Fruit fly (Drosophila melanogaster) whole organism, embryonic: ENCODE measurements around the gene CG4291.

Experiments used
- Ada2b ChIP-seq: fragments of 200-800 bp; sonication (Bioruptor generic); IDR thresholded peaks from 2 replicates; pipeline ENCODE4 v1.3.6; 2022; ENCODE audit warnings: missing biosample characterization, missing genetic modification characterization
- CG10462 ChIP-seq: fragments of 200-800 bp; sonication (Bioruptor generic); optimal IDR thresholded peaks from 2 replicates; lab custom pipeline; 2016; ENCODE audit warnings: missing biosample characterization, missing genetic modification characterization
- CG12071 ChIP-seq: fragments of 200-800 bp; sonication (Bioruptor generic); optimal IDR thresholded peaks from 3 replicates; lab custom pipeline; 2018; ENCODE audit warnings: missing biosample characterization, mild to moderate bottlenecking, missing genetic modification characterization
- CG14710 ChIP-seq: fragments of 200-800 bp; sonication (Bioruptor generic); optimal IDR thresholded peaks from 3 replicates; lab custom pipeline; 2019; ENCODE audit warnings: missing biosample characterization, mild to moderate bottlenecking, missing genetic modification characterization, moderate library complexity
- CG16815 ChIP-seq: fragments of 200-800 bp; sonication (Bioruptor generic); optimal IDR thresholded peaks from 3 replicates; lab custom pipeline; 2017; ENCODE audit warnings: missing biosample characterization, mild to moderate bottlenecking, missing genetic modification characterization
- CG17359 ChIP-seq: fragments of 200-800 bp; sonication (Bioruptor generic); optimal IDR thresholded peaks from 3 replicates; lab custom pipeline; 2018; ENCODE audit warnings: missing biosample characterization, mild to moderate bottlenecking, missing genetic modification characterization, moderate library complexity
- CG17361 ChIP-seq: fragments of 200-800 bp; sonication (Bioruptor generic); IDR thresholded peaks from 3 replicates; pipeline ENCODE4 v1.3.6; 2022; ENCODE audit warnings: missing biosample characterization, missing genetic modification characterization
- CG17829 ChIP-seq: fragments of 200-800 bp; optimal IDR thresholded peaks from 2 replicates; lab custom pipeline; 2019; ENCODE audit warnings: missing biosample characterization, mild to moderate bottlenecking, missing genetic modification characterization, moderate library complexity
- CG2116 ChIP-seq: fragments of 200-800 bp; sonication (Bioruptor generic); optimal IDR thresholded peaks from 3 replicates; lab custom pipeline; 2018; ENCODE audit warnings: missing biosample characterization, mild to moderate bottlenecking, missing genetic modification characterization
- CG2678 ChIP-seq: fragments of 200-800 bp; sonication (Bioruptor generic); optimal IDR thresholded peaks from 3 replicates; lab custom pipeline; 2019; ENCODE audit warnings: missing biosample characterization, mild to moderate bottlenecking, missing genetic modification characterization, moderate library complexity
- CG43689 ChIP-seq: fragments of 200-800 bp; sonication (Bioruptor generic); IDR thresholded peaks from 2 replicates; pipeline ENCODE4 v1.3.6; 2022; ENCODE audit warnings: missing biosample characterization, missing genetic modification characterization
- CG4854 ChIP-seq: fragments of 200-800 bp; sonication (Bioruptor generic); optimal IDR thresholded peaks from 2 replicates; lab custom pipeline; 2016; ENCODE audit warnings: missing biosample characterization, missing genetic modification characterization, inconsistent platforms
- CG6654 ChIP-seq: fragments of 200-800 bp; sonication (Bioruptor generic); optimal IDR thresholded peaks from 2 replicates; lab custom pipeline; 2017; ENCODE audit warnings: missing biosample characterization, mild to moderate bottlenecking, missing genetic modification characterization
- CG6813 ChIP-seq: fragments of 200-800 bp; sonication (Bioruptor generic); optimal IDR thresholded peaks from 2 replicates; lab custom pipeline; 2017; ENCODE audit warnings: missing biosample characterization, missing genetic modification characterization, mild to moderate bottlenecking, moderate library complexity, missing genetic modification reagents
- CG8388 ChIP-seq: fragments of 200-800 bp; sonication (Bioruptor generic); optimal IDR thresholded peaks from 2 replicates; lab custom pipeline; 2019; ENCODE audit warnings: missing biosample characterization, mild to moderate bottlenecking, missing genetic modification characterization, moderate library complexity
- CTCF ChIP-seq: fragments of 200-800 bp; sonication (Bioruptor generic); optimal IDR thresholded peaks from 2 replicates; lab custom pipeline; 2017; ENCODE audit warnings: missing biosample characterization, mild to moderate bottlenecking, missing genetic modification characterization, moderate library complexity
- CoRest ChIP-seq: fragments of 200-800 bp; sonication (Bioruptor generic); optimal IDR thresholded peaks from 3 replicates; lab custom pipeline; 2018; ENCODE audit warnings: missing biosample characterization, mild to moderate bottlenecking, missing genetic modification characterization, moderate library complexity
- Dref ChIP-seq: fragments of 200-800 bp; sonication (Bioruptor generic); IDR thresholded peaks from 2 replicates; pipeline ENCODE4 v1.3.6; 2022; ENCODE audit warnings: missing biosample characterization, missing genetic modification characterization
- Eip74EF ChIP-seq, 2 experiments: fragments of 200-800 bp in 1 of 2; fragments of >200 bp in 1 of 2; sonication (Bioruptor generic) in 1 of 2; optimal IDR thresholded peaks; 2 replicates each; lab custom pipeline; 2017 to 2019; ENCODE audit warnings: missing biosample characterization in 2 of 2, missing genetic modification characterization in 2 of 2, mild to moderate bottlenecking in 1 of 2, moderate library complexity in 1 of 2
- Fer1 ChIP-seq: fragments of 200-800 bp; sonication (Bioruptor generic); optimal IDR thresholded peaks from 2 replicates; lab custom pipeline; 2017; ENCODE audit warnings: missing biosample characterization, mild to moderate bottlenecking, missing genetic modification characterization
- HLH4C ChIP-seq: fragments of 200-800 bp; sonication (Bioruptor generic); IDR thresholded peaks from 3 replicates; pipeline ENCODE4 v1.3.6; 2022; ENCODE audit warnings: missing biosample characterization, missing genetic modification characterization; ENCODE audit not compliant: partially characterized antibody
- HmgZ ChIP-seq: fragments of 200-800 bp; sonication (Bioruptor generic); optimal IDR thresholded peaks from 2 replicates; lab custom pipeline; 2018; ENCODE audit warnings: missing biosample characterization, mild to moderate bottlenecking, missing genetic modification characterization
- Hr78 ChIP-seq, 2 experiments: fragments of 200-800 bp in 1 of 2; fragments of >200 bp in 1 of 2; sonication (Bioruptor generic) in 1 of 2; optimal IDR thresholded peaks; 2 replicates each; lab custom pipeline; 2017 to 2019; ENCODE audit warnings: missing biosample characterization in 2 of 2, missing genetic modification characterization in 2 of 2, mild to moderate bottlenecking in 1 of 2, moderate library complexity in 1 of 2
- Kr ChIP-seq: fragments of 200-800 bp; sonication (Bioruptor generic); optimal IDR thresholded peaks from 2 replicates; lab custom pipeline; 2017; ENCODE audit warnings: missing biosample characterization, mild to moderate bottlenecking, missing genetic modification characterization
- Med ChIP-seq: fragments of 200-800 bp; sonication (Bioruptor generic); peaks from one replicate; lab custom pipeline; 2016; ENCODE audit warnings: missing biosample characterization, missing genetic modification characterization, mild to moderate bottlenecking, inconsistent platforms, moderate library complexity
- Meics ChIP-seq: fragments of 200-800 bp; sonication (Bioruptor generic); optimal IDR thresholded peaks from 2 replicates; lab custom pipeline; 2017; ENCODE audit warnings: missing biosample characterization, mild to moderate bottlenecking, missing genetic modification characterization
- Nf-YA ChIP-seq: fragments of 200-800 bp; sonication (Bioruptor generic); IDR thresholded peaks from 2 replicates; pipeline ENCODE4 v1.3.6; 2022; ENCODE audit warnings: missing biosample characterization, missing genetic modification characterization
- Pdp1 ChIP-seq, 2 experiments: fragments of 200-800 bp; sonication (Bioruptor generic); optimal IDR thresholded peaks; 3 replicates each; lab custom pipeline; 2016; ENCODE audit warnings: missing biosample characterization in 2 of 2, missing genetic modification characterization in 2 of 2, mild to moderate bottlenecking in 1 of 2, moderate library complexity in 1 of 2
- YL-1 ChIP-seq: fragments of 200-800 bp; sonication (Bioruptor generic); optimal IDR thresholded peaks from 3 replicates; lab custom pipeline; 2017; ENCODE audit warnings: missing biosample characterization, mild to moderate bottlenecking, missing genetic modification characterization
- al ChIP-seq: fragments of 200-800 bp; sonication (Bioruptor generic); IDR thresholded peaks from 2 replicates; pipeline ENCODE4 v1.3.6; 2022; ENCODE audit warnings: missing biosample characterization, missing genetic modification characterization
- bowl ChIP-seq: fragments of 200-800 bp; sonication (Bioruptor generic); IDR thresholded peaks from 2 replicates; pipeline ENCODE4 v1.3.6; 2022; ENCODE audit warnings: missing biosample characterization, missing genetic modification characterization
- bsh ChIP-seq, 2 experiments: fragments of 200-800 bp; sonication (Bioruptor generic); optimal IDR thresholded peaks; 2 replicates each; lab custom pipeline; 2017 to 2018; ENCODE audit warnings: mild to moderate bottlenecking in 2 of 2, missing biosample characterization in 2 of 2, missing genetic modification characterization in 2 of 2, moderate library complexity in 1 of 2
- cas ChIP-seq: fragments of 200-800 bp; sonication (Bioruptor generic); IDR thresholded peaks from 2 replicates; pipeline ENCODE4 v1.3.6; 2022; ENCODE audit warnings: missing biosample characterization, missing genetic modification characterization
- caup ChIP-seq: fragments of 200-800 bp; sonication (Bioruptor generic); optimal IDR thresholded peaks from 3 replicates; lab custom pipeline; 2017; ENCODE audit warnings: missing biosample characterization, mild to moderate bottlenecking, missing genetic modification characterization, moderate library complexity; ENCODE audit not compliant: severe bottlenecking
- corto ChIP-seq: fragments of 200-800 bp; sonication (Bioruptor generic); optimal IDR thresholded peaks from 2 replicates; lab custom pipeline; 2016; ENCODE audit warnings: missing biosample characterization, mild to moderate bottlenecking, missing genetic modification characterization, moderate library complexity
- crol ChIP-seq: fragments of 200-800 bp; sonication (Bioruptor generic); IDR thresholded peaks from 2 replicates; pipeline ENCODE4 v1.3.6; 2022; ENCODE audit warnings: missing biosample characterization, missing genetic modification characterization
- dmrt11E ChIP-seq: fragments of 200-800 bp; sonication (Bioruptor generic); optimal IDR thresholded peaks from 3 replicates; lab custom pipeline; 2018; ENCODE audit warnings: missing biosample characterization, mild to moderate bottlenecking, missing genetic modification characterization, moderate library complexity
- dmrt99B ChIP-seq: fragments of 200-800 bp; sonication (Bioruptor generic); optimal IDR thresholded peaks from 2 replicates; lab custom pipeline; 2018; ENCODE audit warnings: missing biosample characterization, mild to moderate bottlenecking, missing genetic modification characterization, moderate library complexity
- jing ChIP-seq: fragments of 200-800 bp; sonication (Bioruptor generic); optimal IDR thresholded peaks from 2 replicates; lab custom pipeline; 2018; ENCODE audit warnings: missing biosample characterization, mild to moderate bottlenecking, missing genetic modification characterization
- kni ChIP-seq: fragments of 200-800 bp; sonication (Bioruptor generic); optimal IDR thresholded peaks from 3 replicates; lab custom pipeline; 2017; ENCODE audit warnings: mild to moderate bottlenecking, missing biosample characterization, missing genetic modification reagents, missing genetic modification characterization
- lbe ChIP-seq: fragments of 200-800 bp; sonication (Bioruptor generic); optimal IDR thresholded peaks from 2 replicates; lab custom pipeline; 2016; ENCODE audit warnings: missing biosample characterization, mild to moderate bottlenecking, missing genetic modification characterization
- nom ChIP-seq: fragments of 200-800 bp; sonication (Bioruptor generic); optimal IDR thresholded peaks from 2 replicates; lab custom pipeline; 2017; ENCODE audit warnings: missing biosample characterization, missing genetic modification characterization, mild to moderate bottlenecking, moderate library complexity, missing genetic modification reagents
- prd ChIP-seq, 3 experiments: fragments of >200 bp in 2 of 3; fragments of 200-800 bp in 1 of 3; sonication (Bioruptor generic) in 1 of 3; optimal IDR thresholded peaks in 2 of 3; IDR thresholded peaks in 1 of 3; 2 replicates in 2 of 3; 3 replicates in 1 of 3; pipeline versions ENCODE4 v1.3.6 to Lab custom; 2017 to 2022; ENCODE audit warnings: missing biosample characterization in 1 of 3, missing genetic modification characterization in 1 of 3
- sens ChIP-seq: fragments of 200-800 bp; sonication (Bioruptor generic); peaks from one replicate; lab custom pipeline; 2016; ENCODE audit warnings: missing biosample characterization, missing genetic modification characterization
- tup ChIP-seq: fragments of 200-800 bp; sonication (Bioruptor generic); optimal IDR thresholded peaks from 2 replicates; lab custom pipeline; 2016; ENCODE audit warnings: missing biosample characterization, mild to moderate bottlenecking, missing genetic modification characterization, moderate library complexity
- zf30C ChIP-seq: fragments of 200-800 bp; sonication (Bioruptor generic); optimal IDR thresholded peaks from 3 replicates; lab custom pipeline; 2018; ENCODE audit warnings: missing biosample characterization, mild to moderate bottlenecking, missing genetic modification characterization

CG4291 gene

dm6 chr2L:847988-848622, 4.4 kb downstream of the CG4291 start:
- TF ChIP-seq CG2116 (no peak), crol (peak; percentile 40; the same call in 1 of the 2 replicates), nom (GFP tag; lab: Kevin White, UChicago) (peak; percentile 65), lbe (GFP tag; lab: Kevin White, UChicago) (peak; percentile 38), zf30C (GFP tag; lab: Kevin White, UChicago) (peak; percentile 27), HmgZ (tag; lab: Kevin White, UChicago) (no peak), corto (peak; percentile 45), CTCF (GFP tag; lab: Kevin White, UChicago) (no peak), YL-1 (GFP tag; lab: Kevin White, UChicago) (no peak), jing (GFP tag; lab: Kevin White, UChicago) (no peak), bsh (GFP tag; optimal IDR thresholded peaks at IDR 0.05; lab: Kevin White, UChicago) (peak in 1 of 2 experiments; percentile 32), Med (GFP tag; lab: Kevin White, UChicago) (peak; percentile 43), CG17361 (GFP tag; lab: Robert Waterston, UW) (no peak), dmrt11E (no peak), sens (GFP tag; lab: Kevin White, UChicago) (peak; percentile 22), Kr (GFP tag; lab: Kevin White, UChicago) (no peak), kni (GFP tag; lab: Kevin White, UChicago) (peak; percentile 67)

- no peak for TF ChIP-seq HLH4C (GFP tag; lab: Robert Waterston, UW)
- TF ChIP-seq dmrt99B (tag; lab: Kevin White, UChicago), result peak; percentile 59
- no peak for TF ChIP-seq cas
- TF ChIP-seq al (GFP tag; lab: Robert Waterston, UW), result no peak
- TF ChIP-seq Eip74EF (GFP tag; optimal IDR thresholded peaks at IDR 0.05; lab: Kevin White, UChicago), result peak in 1 of 2 experiments; percentile 25
- TF ChIP-seq Pdp1 (GFP tag; optimal IDR thresholded peaks at IDR 0.05; lab: Kevin White, UChicago), result peak in 1 of 2 experiments; percentile 15
- TF ChIP-seq CG4854, result no peak
- TF ChIP-seq CG6654 (GFP tag; lab: Kevin White, UChicago), result peak; percentile 1
- peak in 1 of 2 experiments; percentile 75 for TF ChIP-seq Hr78 (GFP tag; optimal IDR thresholded peaks at IDR 0.05; lab: Kevin White, UChicago)
- no peak for TF ChIP-seq caup (GFP tag; lab: Kevin White, UChicago)
- peak; percentile 13 for TF ChIP-seq CoRest
- TF ChIP-seq Nf-YA, result 0 out of 2 replicates have a peak, but pooled peaks have one; percentile 12
- peak; percentile 8 for TF ChIP-seq CG17359
- TF ChIP-seq CG2678 (tag; lab: Kevin White, UChicago), result peak; percentile 36
- no peak for TF ChIP-seq prd (optimal IDR thresholded peaks at IDR 0.05; lab: Kevin White, UChicago)
- no peak for TF ChIP-seq prd (GFP tag; IDR thresholded peaks at IDR 0.05; lab: Robert Waterston, UW)
- no peak for TF ChIP-seq Ada2b (GFP tag; lab: Robert Waterston, UW)
- no peak for TF ChIP-seq CG6813 (GFP tag; lab: Kevin White, UChicago)
- no peak for TF ChIP-seq bowl (GFP tag; lab: Robert Waterston, UW)
- no peak for TF ChIP-seq Fer1
- no peak for TF ChIP-seq CG14710 (tag; lab: Kevin White, UChicago)
- no peak for TF ChIP-seq CG43689
- no peak for TF ChIP-seq tup (GFP tag; lab: Kevin White, UChicago)
- TF ChIP-seq Dref, result no peak
- no peak for TF ChIP-seq CG17829 (tag; lab: Kevin White, UChicago)
- TF ChIP-seq Meics (GFP tag; lab: Kevin White, UChicago), result peak; percentile 21
- TF ChIP-seq CG10462 (GFP tag; lab: Kevin White, UChicago), result no peak
- no peak for TF ChIP-seq CG16815 (GFP tag; lab: Kevin White, UChicago)
- peak; percentile 22 for TF ChIP-seq CG8388 (GFP tag; lab: Kevin White, UChicago)
- no peak for TF ChIP-seq CG12071
Observed at dm6 chr2L:847189-847987, 5.1 kb downstream of the CG4291 start.
